Worm (Caenorhabditis elegans) whole organism, young adult: Measurements from ENCODE around the gene F31E8.4.

Experiments
- C06A6.2 ChIP-seq: fragments of 200-800 bp; sonication (Bioruptor generic); conservative IDR thresholded peaks from 2 replicates; pipeline ENCODE4 v1.3.6; 2022; ENCODE audit warnings: missing genetic modification characterization, missing compliant biosample characterization
- F22D6.2 ChIP-seq: sonication (generic microtip); optimal IDR thresholded peaks from 2 replicates; lab custom pipeline; 2016; ENCODE audit warnings: mild to moderate bottlenecking, missing genetic modification characterization, missing compliant biosample characterization
- F37B4.10 ChIP-seq: fragments of 200-800 bp; sonication (Bioruptor generic); IDR thresholded peaks from 2 replicates; pipeline ENCODE4 v1.3.6; 2022; ENCODE audit warnings: missing genetic modification characterization, missing compliant biosample characterization
- F57A8.1 ChIP-seq: fragments of 200-800 bp; sonication (Bioruptor generic); optimal IDR thresholded peaks from 2 replicates; lab custom pipeline; 2018; ENCODE audit warnings: mild to moderate bottlenecking, missing genetic modification characterization, moderate library complexity, missing compliant biosample characterization
- T26A5.8 ChIP-seq: sonication (generic microtip); optimal IDR thresholded peaks from 2 replicates; lab custom pipeline; 2016; ENCODE audit warnings: missing genetic modification characterization, missing compliant biosample characterization
- aptf-3 ChIP-seq: fragments of 200-800 bp; sonication (Bioruptor generic); IDR thresholded peaks from 2 replicates; pipeline ENCODE4 v1.3.6; 2022; ENCODE audit warnings: missing genetic modification characterization, missing compliant biosample characterization
- atf-7 ChIP-seq: sonication (generic microtip); optimal IDR thresholded peaks from 2 replicates; lab custom pipeline; 2017; ENCODE audit warnings: mild to moderate bottlenecking, missing genetic modification characterization, missing compliant biosample characterization
- attf-5 ChIP-seq: fragments of 200-800 bp; sonication (Bioruptor generic); optimal IDR thresholded peaks from 2 replicates; lab custom pipeline; 2018; ENCODE audit warnings: mild to moderate bottlenecking, missing genetic modification characterization, missing compliant biosample characterization
- ccch-3 ChIP-seq: fragments of 200-800 bp; sonication (Bioruptor generic); optimal IDR thresholded peaks from 2 replicates; lab custom pipeline; 2018; ENCODE audit warnings: mild to moderate bottlenecking, missing genetic modification characterization, missing compliant biosample characterization
- cebp-1 ChIP-seq, 2 experiments: fragments of 200-800 bp in 1 of 2; sonication (Bioruptor generic) in 1 of 2; sonication (generic microtip) in 1 of 2; IDR thresholded peaks in 1 of 2; optimal IDR thresholded peaks in 1 of 2; 2 replicates each; pipeline versions ENCODE4 v1.3.6 to Lab custom; 2017 to 2022; ENCODE audit warnings: missing compliant biosample characterization in 2 of 2, missing genetic modification characterization in 2 of 2, mild to moderate bottlenecking in 1 of 2, missing genetic modification reagents in 1 of 2, moderate library complexity in 1 of 2
- ceh-58 ChIP-seq: fragments of 200-800 bp; sonication (Bioruptor generic); IDR thresholded peaks from 2 replicates; pipeline ENCODE4 v1.3.6; 2022; ENCODE audit warnings: missing genetic modification characterization, missing compliant biosample characterization
- die-1 ChIP-seq: sonication (generic microtip); optimal IDR thresholded peaks from 2 replicates; lab custom pipeline; 2016; ENCODE audit warnings: missing genotype, mild to moderate bottlenecking, missing genetic modification characterization, missing compliant biosample characterization
- dox-1 ChIP-seq: fragments of 200-800 bp; sonication (Bioruptor generic); IDR thresholded peaks from 2 replicates; pipeline ENCODE4 v1.3.6; 2022; ENCODE audit warnings: missing genetic modification reagents, missing genetic modification characterization, missing compliant biosample characterization
- dpl-1 ChIP-seq: fragments of 150-350 bp; optimal IDR thresholded peaks from 2 replicates; lab custom pipeline; 2014; ENCODE audit warnings: missing biosample characterization, missing genetic modification reagents, missing genetic modification characterization
- egrh-3 ChIP-seq: fragments of 200-800 bp; sonication (Bioruptor generic); IDR thresholded peaks from 2 replicates; pipeline ENCODE4 v1.3.6; 2022; ENCODE audit warnings: missing genetic modification reagents, missing genetic modification characterization, missing compliant biosample characterization
- hlh-26 ChIP-seq: fragments of 200-800 bp; sonication (Bioruptor generic); conservative IDR thresholded peaks from 2 replicates; pipeline ENCODE4 v1.3.6; 2022; ENCODE audit warnings: missing genetic modification reagents, missing genetic modification characterization, missing compliant biosample characterization
- hmg-1.2 ChIP-seq: fragments of 200-800 bp; sonication (Bioruptor generic); IDR thresholded peaks from 2 replicates; pipeline ENCODE4 v1.3.6; 2022; ENCODE audit warnings: missing genetic modification reagents, missing genetic modification characterization, missing compliant biosample characterization
- hrde-1 ChIP-seq: sonication (generic microtip); optimal IDR thresholded peaks from 2 replicates; lab custom pipeline; 2016; ENCODE audit warnings: missing genetic modification characterization, mild to moderate bottlenecking, missing compliant biosample characterization, moderate library complexity, missing genotype, missing genetic modification reagents, borderline replicate concordance
- let-526 ChIP-seq: fragments of 200-800 bp; sonication (Bioruptor generic); IDR thresholded peaks from 2 replicates; pipeline ENCODE4 v1.3.6; 2022; ENCODE audit warnings: missing genetic modification reagents, missing genetic modification characterization, missing compliant biosample characterization
- lin-26 ChIP-seq: fragments of 200-800 bp; sonication (Bioruptor generic); IDR thresholded peaks from 2 replicates; pipeline ENCODE4 v1.3.6; 2022; ENCODE audit warnings: missing genetic modification reagents, missing genetic modification characterization, missing compliant biosample characterization
- lin-54 ChIP-seq: fragments of 200-800 bp; sonication (Bioruptor generic); optimal IDR thresholded peaks from 2 replicates; lab custom pipeline; 2018; ENCODE audit warnings: mild to moderate bottlenecking, missing genetic modification characterization, missing compliant biosample characterization
- mxl-1 ChIP-seq: sonication (generic microtip); optimal IDR thresholded peaks from 2 replicates; lab custom pipeline; 2016; ENCODE audit warnings: missing genetic modification characterization, missing compliant biosample characterization
- nfya-1 ChIP-seq: sonication (generic microtip); optimal IDR thresholded peaks from 2 replicates; lab custom pipeline; 2017; ENCODE audit warnings: antibody characterized with exemption, missing compliant biosample characterization, missing genetic modification characterization, borderline replicate concordance; ENCODE audit not compliant: insufficient read depth
- nfyb-1 ChIP-seq: fragments of 200-800 bp; sonication (Bioruptor generic); IDR thresholded peaks from 2 replicates; pipeline ENCODE4 v1.3.6; 2022; ENCODE audit warnings: missing genetic modification reagents, missing genetic modification characterization, missing compliant biosample characterization
- nhr-80 ChIP-seq: sonication (generic microtip); optimal IDR thresholded peaks from 2 replicates; lab custom pipeline; 2016; ENCODE audit warnings: missing genetic modification characterization, missing compliant biosample characterization
- nhr-90 ChIP-seq: sonication (generic microtip); optimal IDR thresholded peaks from 2 replicates; lab custom pipeline; 2016; ENCODE audit warnings: missing genotype, mild to moderate bottlenecking, missing genetic modification characterization, missing compliant biosample characterization
- sdz-38 ChIP-seq: sonication (generic microtip); optimal IDR thresholded peaks from 2 replicates; lab custom pipeline; 2016; ENCODE audit warnings: missing genotype, missing genetic modification characterization, missing compliant biosample characterization
- unc-62 ChIP-seq: fragments of 150-350 bp; optimal IDR thresholded peaks from 2 replicates; lab custom pipeline; 2014; ENCODE audit warnings: missing biosample characterization, missing genetic modification reagents, missing genetic modification characterization
- zfh-2 ChIP-seq: fragments of 200-800 bp; sonication (Bioruptor generic); conservative IDR thresholded peaks from 2 replicates; pipeline ENCODE4 v1.3.6; 2022; ENCODE audit warnings: missing genetic modification reagents, missing genetic modification characterization, missing compliant biosample characterization
- ztf-28 ChIP-seq: fragments of 200-800 bp; sonication (Bioruptor generic); IDR thresholded peaks from 2 replicates; pipeline ENCODE4 v1.3.6; 2022; ENCODE audit warnings: missing genetic modification reagents, missing genetic modification characterization, missing compliant biosample characterization

Gene F31E8.4

ce11 chrII:6835500-6835899 lies 35.5 kb upstream of the F31E8.4 start (continued):
- TF ChIP-seq ceh-58, result no peak

- TF ChIP-seq T26A5.8 (tag; lab: Kevin White, UChicago) (no peak), nfyb-1 (GFP tag; lab: Robert Waterston, UW) (peak; percentile 35; the same call in 1 of the 2 replicates), zfh-2 (GFP tag; lab: Robert Waterston, UW) (peak; percentile 76), dpl-1 (GFP tag; lab: Kevin White, UChicago) (no peak), ztf-28 (no peak), hrde-1 (tag; lab: Kevin White, UChicago) (no peak)
- TF ChIP-seq, all 124 proteins: peak for 2
Measured at ce11 chrII:6834582-6835058, 34.7 kb upstream of the F31E8.4 start, which contains the start of gene egl-27. Gene egl-27, plus strand, starts transcription at chrII:6835008.

ce11 chrII:6833781-6834339 lies 33.9 kb upstream of the F31E8.4 start:
- peak; percentile 70 for TF ChIP-seq dox-1 (GFP tag; lab: Robert Waterston, UW)
- TF ChIP-seq F37B4.10, result no peak
- no peak for TF ChIP-seq cebp-1 (GFP tag; IDR thresholded peaks at IDR 0.05; lab: Robert Waterston, UW)
- TF ChIP-seq cebp-1 (tag; optimal IDR thresholded peaks at IDR 0.05; lab: Kevin White, UChicago), result peak; percentile 45
- TF ChIP-seq F57A8.1 (GFP tag; lab: Kevin White, UChicago), result no peak
- TF ChIP-seq nfya-1 (tag; lab: Kevin White, UChicago), result no peak
- peak; percentile 67 for TF ChIP-seq zfh-2 (GFP tag; lab: Robert Waterston, UW)
- TF ChIP-seq egrh-3 (GFP tag; lab: Robert Waterston, UW), result peak; percentile 64
- peak; percentile 87 for TF ChIP-seq nhr-80 (tag; lab: Kevin White, UChicago)
- peak; percentile 34 for TF ChIP-seq attf-5 (GFP tag; lab: Kevin White, UChicago)
- peak; percentile 16 for TF ChIP-seq nhr-90 (tag; lab: Kevin White, UChicago)
- TF ChIP-seq let-526, result no peak
- no peak for TF ChIP-seq lin-54 (GFP tag; lab: Kevin White, UChicago)
- peak; percentile 20 for TF ChIP-seq unc-62 (GFP tag; lab: Kevin White, UChicago)
- TF ChIP-seq lin-26 (GFP tag; lab: Robert Waterston, UW), result no peak
- TF ChIP-seq hmg-1.2 (GFP tag; lab: Robert Waterston, UW), result peak; percentile 24; the same call in 1 of the 2 replicates
- no peak for TF ChIP-seq F22D6.2 (tag; lab: Kevin White, UChicago)
- no peak for TF ChIP-seq mxl-1 (tag; lab: Kevin White, UChicago)
- TF ChIP-seq ccch-3 (GFP tag; lab: Kevin White, UChicago), result no peak
- no peak for TF ChIP-seq die-1 (tag; lab: Kevin White, UChicago)
- TF ChIP-seq hlh-26, result no peak
- TF ChIP-seq sdz-38, result no peak
- peak; percentile 5 for TF ChIP-seq atf-7 (tag; lab: Kevin White, UChicago)
- TF ChIP-seq, all 124 proteins: peak for 10

ce11 chrII:6832695-6833389 lies 32.9 kb upstream of the F31E8.4 start:
- TF ChIP-seq C06A6.2 (GFP tag; lab: Robert Waterston, UW), result no peak
- TF ChIP-seq aptf-3 (GFP tag; lab: Robert Waterston, UW), result no peak
- peak; percentile 50; the same call in 1 of the 2 replicates for TF ChIP-seq zfh-2 (GFP tag; lab: Robert Waterston, UW)
